Comparison of ENCODE assay signal across 4 worm cellular contexts in genomic region chrV:16121451-16121850, ce11.
TF ChIP-seq lines count a peak whose summit lies in the region.

No protein-coding gene starts in this region.

TF ChIP-seq in whole organism, L2 larva, 48 proteins besides CTCF, POLR2A, EP300 and RAD21:
- TF ChIP-seq fos-1 (tag; optimal IDR thresholded peaks at IDR 0.05; lab: Kevin White, UChicago) (peak; percentile 24), crh-2 (tag; optimal IDR thresholded peaks at IDR 0.05; lab: Kevin White, UChicago) (no peak)

TF ChIP-seq in whole organism, L3 larva, 47 proteins besides CTCF, POLR2A, EP300 and RAD21:
- TF ChIP-seq nhr-11 (tag; optimal IDR thresholded peaks at IDR 0.05; lab: Kevin White, UChicago) (no peak), nhr-23 (tag; optimal IDR thresholded peaks at IDR 0.05; lab: Kevin White, UChicago) (no peak), tbx-2 (tag; optimal IDR thresholded peaks at IDR 0.05; lab: Kevin White, UChicago) (no peak), pha-4 (tag; optimal IDR thresholded peaks at IDR 0.05; lab: Kevin White, UChicago) (peak; percentile 56), pqm-1 (tag; optimal IDR thresholded peaks at IDR 0.05; lab: Kevin White, UChicago) (peak; percentile 1), nhr-76 (tag; optimal IDR thresholded peaks at IDR 0.05; lab: Kevin White, UChicago) (no peak), fkh-2 (tag; optimal IDR thresholded peaks at IDR 0.05; lab: Kevin White, UChicago) (no peak), nhr-12 (tag; optimal IDR thresholded peaks at IDR 0.05; lab: Kevin White, UChicago) (no peak), unc-39 (tag; optimal IDR thresholded peaks at IDR 0.05; lab: Kevin White, UChicago) (no peak), R02D3.7 (tag; optimal IDR thresholded peaks at IDR 0.05; lab: Kevin White, UChicago) (no peak), elt-3 (tag; optimal IDR thresholded peaks at IDR 0.05; lab: Kevin White, UChicago) (no peak), ztf-11 (tag; optimal IDR thresholded peaks at IDR 0.05; lab: Kevin White, UChicago) (no peak), snpc-4 (tag; optimal IDR thresholded peaks at IDR 0.05; lab: Kevin White, UChicago) (no peak), elt-2 (tag; optimal IDR thresholded peaks at IDR 0.05; lab: Kevin White, UChicago) (no peak)

TF ChIP-seq in whole organism, L4 larva, 104 proteins besides CTCF, POLR2A, EP300 and RAD21:
- TF ChIP-seq duxl-1 (tag; optimal IDR thresholded peaks at IDR 0.05; lab: Kevin White, UChicago; ENCODE audit: poor library complexity) (no peak), nhr-25 (tag; optimal IDR thresholded peaks at IDR 0.05; lab: Kevin White, UChicago; ENCODE audit: borderline replicate concordance, insufficient read depth) (no peak), ceh-44 (GFP tag; IDR thresholded peaks at IDR 0.05; lab: Robert Waterston, UW) (no peak), pha-4 (GFP tag; IDR thresholded peaks at IDR 0.05; lab: Robert Waterston, UW) (no peak), pha-4 (tag; optimal IDR thresholded peaks at IDR 0.05; lab: Kevin White, UChicago) (peak; percentile 7), nhr-28 (tag; optimal IDR thresholded peaks at IDR 0.05; lab: Kevin White, UChicago) (peak; percentile 60), ZK546.5 (tag; optimal IDR thresholded peaks at IDR 0.05; lab: Kevin White, UChicago) (no peak), hmg-1.1 (GFP tag; IDR thresholded peaks at IDR 0.05; lab: Robert Waterston, UW) (no peak), arid-1 (GFP tag; conservative IDR thresholded peaks at IDR 0.05; lab: Robert Waterston, UW) (no peak), lin-39 (tag; optimal IDR thresholded peaks at IDR 0.05; lab: Kevin White, UChicago) (no peak), hif-1 (tag; optimal IDR thresholded peaks at IDR 0.05; lab: Kevin White, UChicago) (no peak), mxl-3 (GFP tag; optimal IDR thresholded peaks at IDR 0.05; lab: Kevin White, UChicago) (no peak), dmd-6 (GFP tag; IDR thresholded peaks at IDR 0.05; lab: Robert Waterston, UW) (peak; percentile 12; the same call in 1 of the 2 replicates), daf-16 (GFP tag; optimal IDR thresholded peaks at IDR 0.05; lab: Kevin White, UChicago) (no peak), daf-16 (tag; optimal IDR thresholded peaks at IDR 0.05; lab: Kevin White, UChicago) (peak; percentile 29), mdt-29 (GFP tag; IDR thresholded peaks at IDR 0.05; lab: Robert Waterston, UW) (no peak), T26A8.4 (GFP tag; IDR thresholded peaks at IDR 0.05; lab: Robert Waterston, UW) (no peak), pqm-1 (tag; optimal IDR thresholded peaks at IDR 0.05; lab: Kevin White, UChicago) (peak; percentile 1), dve-1 (tag; optimal IDR thresholded peaks at IDR 0.05; lab: Kevin White, UChicago; ENCODE audit: insufficient read depth) (peak; percentile 32), T20F7.1 (GFP tag; optimal IDR thresholded peaks at IDR 0.05; lab: Kevin White, UChicago) (no peak)

TF ChIP-seq in whole organism, young adult, 124 proteins besides CTCF, POLR2A, EP300 and RAD21:
- TF ChIP-seq snpc-1.1 (tag; optimal IDR thresholded peaks at IDR 0.05; lab: Kevin White, UChicago; ENCODE audit: insufficient read depth) (no peak), nhr-120 (GFP tag; IDR thresholded peaks at IDR 0.05; lab: Robert Waterston, UW) (no peak), atf-7 (tag; optimal IDR thresholded peaks at IDR 0.05; lab: Kevin White, UChicago) (no peak), rpc-1 (optimal IDR thresholded peaks at IDR 0.05; lab: Kevin White, UChicago) (no peak), rpc-1 (tag; optimal IDR thresholded peaks at IDR 0.05; lab: Kevin White, UChicago) (no peak), lag-1 (GFP tag; IDR thresholded peaks at IDR 0.05; lab: Robert Waterston, UW) (no peak), cebp-1 (GFP tag; IDR thresholded peaks at IDR 0.05; lab: Robert Waterston, UW) (no peak), cebp-1 (tag; optimal IDR thresholded peaks at IDR 0.05; lab: Kevin White, UChicago) (peak; percentile 5)
